Worm (Caenorhabditis elegans) whole organism, L4 larva: ENCODE measurements around the gene C17G10.7.

ENCODE experiments used
- D1046.2 ChIP-seq: fragments of 200-800 bp; sonication (Bioruptor generic); IDR thresholded peaks from 2 replicates; pipeline ENCODE4 v1.3.6; 2022; ENCODE audit warnings: missing genetic modification characterization, missing compliant biosample characterization
- F10B5.3 ChIP-seq: sonication (generic microtip); optimal IDR thresholded peaks from 2 replicates; lab custom pipeline; 2016; ENCODE audit warnings: mild to moderate bottlenecking, missing genetic modification characterization, missing compliant biosample characterization
- F44E2.7 ChIP-seq: fragments of 200-800 bp; sonication (Bioruptor generic); IDR thresholded peaks from 2 replicates; pipeline ENCODE4 v2.1.2; 2022; ENCODE audit warnings: missing genetic modification characterization, missing compliant biosample characterization
- R02D3.7 ChIP-seq: fragments of 150-350 bp; sonication (generic microtip); optimal IDR thresholded peaks from 3 replicates; lab custom pipeline; 2014; ENCODE audit warnings: missing biosample characterization, missing genetic modification characterization
- Y105C5A.15 ChIP-seq: fragments of 200-800 bp; sonication (Bioruptor generic); IDR thresholded peaks from 2 replicates; pipeline ENCODE4 v1.3.6; 2022; ENCODE audit warnings: missing genetic modification characterization, missing compliant biosample characterization
- Y48G9A.11 ChIP-seq: fragments of 200-800 bp; sonication (Bioruptor generic); IDR thresholded peaks from 2 replicates; pipeline ENCODE4 v1.3.6; 2022; ENCODE audit warnings: missing genetic modification reagents, missing genetic modification characterization, missing compliant biosample characterization
- Y5F2A.4 ChIP-seq: fragments of 200-800 bp; sonication (Bioruptor generic); optimal IDR thresholded peaks from 2 replicates; lab custom pipeline; 2018; ENCODE audit warnings: mild to moderate bottlenecking, missing genetic modification characterization, missing compliant biosample characterization
- Y75B8A.6 ChIP-seq: fragments of 200-800 bp; sonication (Bioruptor generic); IDR thresholded peaks from 2 replicates; pipeline ENCODE4 v1.3.6; 2022; ENCODE audit warnings: missing genetic modification reagents, missing genetic modification characterization, missing compliant biosample characterization
- ZK337.2 ChIP-seq: fragments of 200-800 bp; sonication (Bioruptor generic); IDR thresholded peaks from 2 replicates; pipeline ENCODE4 v1.3.6; 2022; ENCODE audit warnings: missing genetic modification reagents, missing genetic modification characterization, missing compliant biosample characterization
- aly-2 ChIP-seq: sonication (generic microtip); optimal IDR thresholded peaks from 2 replicates; lab custom pipeline; 2018; ENCODE audit warnings: missing biosample characterization, missing genetic modification characterization
- arid-1 ChIP-seq: fragments of 200-800 bp; sonication (Bioruptor generic); conservative IDR thresholded peaks from 2 replicates; pipeline ENCODE4 v1.3.6; 2022; ENCODE audit warnings: missing genetic modification reagents, missing genetic modification characterization, missing compliant biosample characterization
- ceh-20 ChIP-seq: fragments of 200-800 bp; sonication (Bioruptor generic); IDR thresholded peaks from 2 replicates; pipeline ENCODE4 v1.3.6; 2022; ENCODE audit warnings: missing genetic modification reagents, missing genetic modification characterization, missing compliant biosample characterization
- cey-2 ChIP-seq: sonication (generic microtip); optimal IDR thresholded peaks from 3 replicates; lab custom pipeline; 2017; ENCODE audit warnings: missing genetic modification characterization, mild to moderate bottlenecking, missing compliant biosample characterization, antibody characterized with exemption, borderline replicate concordance; ENCODE audit not compliant: insufficient read depth
- daf-19 ChIP-seq: fragments of 200-800 bp; sonication (Bioruptor generic); conservative IDR thresholded peaks from 2 replicates; pipeline ENCODE4 v1.3.6; 2022; ENCODE audit warnings: missing genetic modification characterization, missing compliant biosample characterization
- daf-8 ChIP-seq: fragments of 200-800 bp; sonication (Bioruptor generic); IDR thresholded peaks from 2 replicates; pipeline ENCODE4 v1.3.6; 2022; ENCODE audit warnings: missing genetic modification characterization, missing compliant biosample characterization
- dmd-6 ChIP-seq: fragments of 200-800 bp; sonication (Bioruptor generic); IDR thresholded peaks from 2 replicates; pipeline ENCODE4 v1.3.6; 2022; ENCODE audit warnings: missing genetic modification reagents, missing genetic modification characterization, missing compliant biosample characterization
- dmd-8 ChIP-seq: fragments of 200-800 bp; sonication (Bioruptor generic); IDR thresholded peaks from 2 replicates; pipeline ENCODE4 v1.3.6; 2022; ENCODE audit warnings: missing genetic modification characterization, missing compliant biosample characterization
- dpl-1 ChIP-seq: fragments of 150-350 bp; optimal IDR thresholded peaks from 2 replicates; lab custom pipeline; 2014; ENCODE audit warnings: missing biosample characterization, missing genetic modification reagents, missing genetic modification characterization
- duxl-1 ChIP-seq: sonication (generic microtip); optimal IDR thresholded peaks from 2 replicates; lab custom pipeline; 2016; ENCODE audit warnings: mild to moderate bottlenecking, missing genetic modification characterization, moderate library complexity, missing compliant biosample characterization; ENCODE audit not compliant: poor library complexity
- egl-43 ChIP-seq: fragments of 200-800 bp; sonication (Bioruptor generic); IDR thresholded peaks from 2 replicates; pipeline ENCODE4 v1.3.6; 2022; ENCODE audit warnings: missing genetic modification reagents, missing genetic modification characterization, missing compliant biosample characterization
- fkh-10 ChIP-seq: fragments of 150-350 bp; optimal IDR thresholded peaks from 2 replicates; lab custom pipeline; 2014; ENCODE audit warnings: missing biosample characterization, missing genetic modification reagents, missing genetic modification characterization
- gei-8 ChIP-seq: fragments of 200-800 bp; sonication (Bioruptor generic); optimal IDR thresholded peaks from 2 replicates; lab custom pipeline; 2018; ENCODE audit warnings: mild to moderate bottlenecking, missing genetic modification characterization, missing compliant biosample characterization
- hif-1 ChIP-seq, 2 experiments: sonication (generic microtip); optimal IDR thresholded peaks; 2 replicates each; lab custom pipeline; 2016 to 2017; ENCODE audit warnings: missing compliant biosample characterization in 2 of 2, missing genetic modification characterization in 2 of 2, missing genetic modification reagents in 2 of 2, missing genotype in 2 of 2, mild to moderate bottlenecking in 1 of 2
- hlh-30 ChIP-seq: sonication (generic microtip); optimal IDR thresholded peaks from 2 replicates; lab custom pipeline; 2017; ENCODE audit warnings: antibody characterized with exemption, mild to moderate bottlenecking, missing genetic modification characterization, missing compliant biosample characterization; ENCODE audit not compliant: insufficient read depth
- hmg-1.1 ChIP-seq: fragments of 200-800 bp; sonication (Bioruptor generic); IDR thresholded peaks from 2 replicates; pipeline ENCODE4 v1.3.6; 2022; ENCODE audit warnings: missing genetic modification reagents, missing genetic modification characterization, missing compliant biosample characterization
- jun-1 ChIP-seq: fragments of 150-350 bp; optimal IDR thresholded peaks from 2 replicates; lab custom pipeline; 2014; ENCODE audit warnings: missing biosample characterization, missing genetic modification reagents, missing genetic modification characterization
- lin-1 ChIP-seq: fragments of 200-800 bp; sonication (Bioruptor generic); IDR thresholded peaks from 2 replicates; pipeline ENCODE4 v1.3.6; 2022; ENCODE audit warnings: missing genetic modification reagents, missing genetic modification characterization, missing compliant biosample characterization
- lin-15B ChIP-seq: fragments of 150-350 bp; sonication (generic microtip); optimal IDR thresholded peaks from 3 replicates; lab custom pipeline; 2014; ENCODE audit warnings: missing biosample characterization, missing genetic modification characterization
- lin-38 ChIP-seq: fragments of 200-800 bp; sonication (Bioruptor generic); IDR thresholded peaks from 2 replicates; pipeline ENCODE4 v1.3.6; 2022; ENCODE audit warnings: missing genetic modification reagents, missing genetic modification characterization, missing compliant biosample characterization
- lsy-2 ChIP-seq, 2 experiments: fragments of 150-350 bp in 1 of 2; sonication (generic microtip) in 1 of 2; optimal IDR thresholded peaks; 2 replicates each; lab custom pipeline; 2014 to 2017; ENCODE audit warnings: missing biosample characterization in 2 of 2, missing genetic modification characterization in 2 of 2
- madf-5 ChIP-seq, 2 experiments: fragments of 200-800 bp; sonication (Bioruptor generic); IDR thresholded peaks; 2 replicates each; pipeline ENCODE4 v1.3.6; 2022; ENCODE audit warnings: missing compliant biosample characterization in 2 of 2, missing genetic modification characterization in 2 of 2
- mdl-1 ChIP-seq, 2 experiments: fragments of 150-350 bp in 1 of 2; sonication (generic microtip) in 1 of 2; optimal IDR thresholded peaks; 2 replicates each; lab custom pipeline; 2014 to 2017; ENCODE audit warnings: missing biosample characterization in 2 of 2, missing genetic modification characterization in 2 of 2
- mdt-29 ChIP-seq: fragments of 200-800 bp; sonication (Bioruptor generic); IDR thresholded peaks from 2 replicates; pipeline ENCODE4 v1.3.6; 2022; ENCODE audit warnings: missing genetic modification reagents, missing genetic modification characterization, missing compliant biosample characterization
- nhr-10 ChIP-seq: fragments of 150-350 bp; optimal IDR thresholded peaks from 2 replicates; lab custom pipeline; 2014; ENCODE audit warnings: missing biosample characterization, missing genetic modification characterization
- nhr-102 ChIP-seq: sonication (generic microtip); optimal IDR thresholded peaks from 2 replicates; lab custom pipeline; 2016; ENCODE audit warnings: mild to moderate bottlenecking, missing genetic modification characterization, moderate library complexity, missing compliant biosample characterization
- nhr-11 ChIP-seq: fragments of 150-350 bp; optimal IDR thresholded peaks from 2 replicates; lab custom pipeline; 2014; ENCODE audit warnings: missing biosample characterization, missing genetic modification characterization
- nhr-237 ChIP-seq: sonication (generic microtip); optimal IDR thresholded peaks from 2 replicates; lab custom pipeline; 2017; ENCODE audit warnings: missing biosample characterization, missing genetic modification characterization
- nhr-25 ChIP-seq: sonication (generic microtip); optimal IDR thresholded peaks from 2 replicates; lab custom pipeline; 2017; ENCODE audit warnings: missing genetic modification characterization, mild to moderate bottlenecking, missing compliant biosample characterization, antibody characterized with exemption, moderate library complexity, borderline replicate concordance; ENCODE audit not compliant: insufficient read depth
- nhr-41 ChIP-seq: fragments of 200-800 bp; sonication (Bioruptor generic); IDR thresholded peaks from 2 replicates; pipeline ENCODE4 v1.3.6; 2022; ENCODE audit warnings: missing genetic modification reagents, missing genetic modification characterization, missing compliant biosample characterization
- nhr-6 ChIP-seq: fragments of 150-350 bp; optimal IDR thresholded peaks from 2 replicates; lab custom pipeline; 2014; ENCODE audit warnings: missing biosample characterization, missing genetic modification characterization
- nhr-77 ChIP-seq: fragments of 150-350 bp; optimal IDR thresholded peaks from 2 replicates; lab custom pipeline; 2014; ENCODE audit warnings: missing biosample characterization, missing genetic modification characterization
- rbr-2 ChIP-seq: sonication (generic microtip); optimal IDR thresholded peaks from 2 replicates; lab custom pipeline; 2016; ENCODE audit warnings: missing genotype, missing genetic modification characterization, missing compliant biosample characterization
- set-16 ChIP-seq: fragments of 200-800 bp; sonication (Bioruptor generic); IDR thresholded peaks from 2 replicates; pipeline ENCODE4 v1.3.6; 2022; ENCODE audit warnings: missing genetic modification reagents, missing genetic modification characterization, missing compliant biosample characterization
- skn-1 ChIP-seq: fragments of 150-350 bp; optimal IDR thresholded peaks from 2 replicates; lab custom pipeline; 2014; ENCODE audit warnings: missing biosample characterization, missing genetic modification characterization
- snpc-4 ChIP-seq: fragments of 150-350 bp; optimal IDR thresholded peaks from 2 replicates; lab custom pipeline; 2014; ENCODE audit warnings: missing biosample characterization, missing genetic modification characterization
- spr-3 ChIP-seq: fragments of 200-800 bp; sonication (Bioruptor generic); optimal IDR thresholded peaks from 2 replicates; lab custom pipeline; 2018; ENCODE audit warnings: mild to moderate bottlenecking, missing genetic modification characterization, missing compliant biosample characterization
- tra-1 ChIP-seq: fragments of 200-800 bp; sonication (Bioruptor generic); IDR thresholded peaks from 2 replicates; pipeline ENCODE4 v1.3.6; 2022; ENCODE audit warnings: missing genetic modification reagents, missing genetic modification characterization, missing compliant biosample characterization
- zfp-3 ChIP-seq: fragments of 200-800 bp; sonication (Bioruptor generic); conservative IDR thresholded peaks from 2 replicates; pipeline ENCODE4 v1.3.6; 2022; ENCODE audit warnings: missing genetic modification reagents, missing genetic modification characterization, missing compliant biosample characterization
- zip-11 ChIP-seq: fragments of 200-800 bp; sonication (Bioruptor generic); IDR thresholded peaks from 2 replicates; pipeline ENCODE4 v1.3.6; 2022; ENCODE audit warnings: missing genetic modification characterization, missing compliant biosample characterization
- zip-2 ChIP-seq: fragments of 150-350 bp; optimal IDR thresholded peaks from 2 replicates; lab custom pipeline; 2014; ENCODE audit warnings: missing biosample characterization, missing genetic modification characterization
- ztf-7 ChIP-seq: fragments of 150-350 bp; optimal IDR thresholded peaks from 2 replicates; lab custom pipeline; 2014; ENCODE audit warnings: missing biosample characterization, missing genetic modification characterization

C17G10.7 gene

DNA sequence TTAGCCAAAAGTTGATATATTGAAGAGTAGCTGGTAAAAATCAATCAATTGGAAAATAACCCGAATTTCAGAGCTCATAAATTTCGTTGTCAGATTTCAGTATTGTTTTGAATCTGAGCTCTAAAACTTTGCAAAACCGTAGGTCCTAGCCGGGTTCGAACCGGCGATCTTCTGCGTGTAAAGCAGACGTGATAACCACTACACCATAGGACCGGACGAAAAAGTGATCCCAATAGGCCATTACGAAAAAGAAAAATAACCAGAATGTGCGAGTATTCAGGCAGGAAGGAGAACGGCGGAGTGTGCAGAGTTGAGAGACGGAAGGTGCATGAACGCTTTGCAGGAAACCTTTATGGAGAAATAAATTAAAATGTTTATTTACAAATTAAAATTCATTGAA, 30.6 kb downstream of the C17G10.7 start (continued):
- TF ChIP-seq dmd-6 (GFP tag; lab: Robert Waterston, UW) (peak; percentile 59), nhr-25 (tag; lab: Kevin White, UChicago) (no peak), Y105C5A.15 (GFP tag; lab: Robert Waterston, UW) (peak; percentile 83), dmd-8 (GFP tag; lab: Robert Waterston, UW) (0 out of 2 replicates have a peak, but pooled peaks have one; percentile 71), nhr-237 (tag; lab: Kevin White, UChicago) (no peak), cey-2 (tag; lab: Kevin White, UChicago) (no peak), ztf-7 (tag; lab: Kevin White, UChicago) (peak; percentile 25), jun-1 (tag; lab: Kevin White, UChicago) (no peak), nhr-10 (tag; lab: Kevin White, UChicago) (no peak), snpc-4 (tag; lab: Kevin White, UChicago) (no peak), dpl-1 (no peak), zip-11 (no peak), D1046.2 (GFP tag; lab: Robert Waterston, UW) (0 out of 2 replicates have a peak, but pooled peaks have one; percentile 53), ceh-20 (GFP tag; lab: Robert Waterston, UW) (peak; percentile 46; the same call in 1 of the 2 replicates), nhr-77 (tag; lab: Kevin White, UChicago) (peak; percentile 19), F44E2.7 (GFP tag; lab: Robert Waterston, UW) (0 out of 2 replicates have a peak, but pooled peaks have one; percentile 64), lsy-2 (tag; optimal IDR thresholded peaks at IDR 0.05; lab: Kevin White, UChicago) (no peak), nhr-6 (tag; lab: Kevin White, UChicago) (no peak), hlh-30 (tag; lab: Kevin White, UChicago) (peak; percentile 52), lin-1 (GFP tag; lab: Robert Waterston, UW) (no peak), gei-8 (GFP tag; lab: Kevin White, UChicago) (peak; percentile 4), Y48G9A.11 (GFP tag; lab: Robert Waterston, UW) (no peak), zip-2 (tag; lab: Kevin White, UChicago) (peak; percentile 23), mdt-29 (GFP tag; lab: Robert Waterston, UW) (no peak), R02D3.7 (tag; lab: Kevin White, UChicago) (no peak), daf-19 (GFP tag; lab: Robert Waterston, UW) (peak; percentile 84), egl-43 (GFP tag; lab: Robert Waterston, UW) (peak; percentile 90), Y75B8A.6 (GFP tag; lab: Robert Waterston, UW) (no peak), zfp-3 (GFP tag; lab: Robert Waterston, UW) (no peak), lin-15B (no peak), rbr-2 (peak; percentile 60), ZK337.2 (GFP tag; lab: Robert Waterston, UW) (no peak), fkh-10 (no peak), mdl-1 (tag; optimal IDR thresholded peaks at IDR 0.05; lab: Kevin White, UChicago) (no peak), tra-1 (GFP tag; lab: Robert Waterston, UW) (peak; percentile 54; the same call in 1 of the 2 replicates), lin-38 (GFP tag; lab: Robert Waterston, UW) (no peak; the same call in 1 of the 2 replicates), F10B5.3 (tag; lab: Kevin White, UChicago) (no peak), hmg-1.1 (peak; percentile 80), duxl-1 (tag; lab: Kevin White, UChicago) (peak; percentile 41), daf-8 (GFP tag; lab: Robert Waterston, UW) (no peak), skn-1 (tag; lab: Kevin White, UChicago) (no peak), Y5F2A.4 (peak; percentile 34), madf-5 (GFP tag; IDR thresholded peaks at IDR 0.05; lab: Robert Waterston, UW) (no peak; a peak in 1 of 4 replicates), nhr-11 (tag; lab: Kevin White, UChicago) (no peak), spr-3 (peak; percentile 40), hif-1 (tag; optimal IDR thresholded peaks at IDR 0.05; lab: Kevin White, UChicago) (peak in 1 of 2 experiments; percentile 6), nhr-102 (tag; lab: Kevin White, UChicago) (peak; percentile 56), arid-1 (GFP tag; lab: Robert Waterston, UW) (peak; percentile 46; the same call in 1 of the 2 replicates), nhr-41 (GFP tag; lab: Robert Waterston, UW) (no peak), set-16 (GFP tag; lab: Robert Waterston, UW) (no peak), aly-2 (no peak)
